Worm (Caenorhabditis elegans) whole organism, L2 larva: ENCODE measurements around the gene str-109.

Experiments used
- R02D3.7 ChIP-seq: fragments of 150-350 bp; optimal IDR thresholded peaks from 2 replicates; lab custom pipeline; 2014; ENCODE audit warnings: missing biosample characterization, missing genetic modification characterization
- ZK546.5 ChIP-seq: sonication (generic microtip); optimal IDR thresholded peaks from 2 replicates; lab custom pipeline; 2017; ENCODE audit warnings: missing biosample characterization, missing genetic modification characterization
- ama-1 ChIP-seq: fragments of 150-350 bp; optimal IDR thresholded peaks from 2 replicates; lab custom pipeline; 2018; ENCODE audit warnings: inconsistent platforms
- blmp-1 ChIP-seq: sonication (generic microtip); optimal IDR thresholded peaks from 2 replicates; lab custom pipeline; 2017; ENCODE audit warnings: missing genetic modification characterization, mild to moderate bottlenecking, missing compliant biosample characterization, antibody characterized with exemption, moderate library complexity; ENCODE audit not compliant: insufficient read depth
- ceh-82 ChIP-seq: fragments of 150-350 bp; optimal IDR thresholded peaks from 2 replicates; lab custom pipeline; 2014; ENCODE audit warnings: missing biosample characterization, missing genetic modification characterization
- elt-1 ChIP-seq: fragments of 150-350 bp; optimal IDR thresholded peaks from 2 replicates; lab custom pipeline; 2014; ENCODE audit warnings: missing biosample characterization, missing genetic modification characterization
- lin-39 ChIP-seq: fragments of 150-350 bp; optimal IDR thresholded peaks from 2 replicates; lab custom pipeline; 2014; ENCODE audit warnings: missing biosample characterization, missing genetic modification reagents, missing genetic modification characterization
- lsy-2 ChIP-seq, 2 experiments: fragments of 150-350 bp in 1 of 2; sonication (generic microtip) in 1 of 2; optimal IDR thresholded peaks; 2 replicates each; lab custom pipeline; 2014 to 2017; ENCODE audit warnings: missing biosample characterization in 2 of 2, missing genetic modification characterization in 2 of 2
- mdl-1 ChIP-seq, 2 experiments: fragments of 150-350 bp in 1 of 2; sonication (generic microtip) in 1 of 2; optimal IDR thresholded peaks; 2 replicates each; lab custom pipeline; 2017; ENCODE audit warnings: missing biosample characterization in 2 of 2, missing genetic modification characterization in 2 of 2
- nhr-25 ChIP-seq: fragments of 150-350 bp; sonication (generic microtip); optimal IDR thresholded peaks from 3 replicates; lab custom pipeline; 2014; ENCODE audit warnings: missing biosample characterization, missing genetic modification characterization
- nhr-6 ChIP-seq: fragments of 150-350 bp; optimal IDR thresholded peaks from 2 replicates; lab custom pipeline; 2014; ENCODE audit warnings: missing biosample characterization, missing genetic modification characterization
- ztf-11 ChIP-seq: sonication (generic microtip); optimal IDR thresholded peaks from 2 replicates; lab custom pipeline; 2017; ENCODE audit warnings: missing biosample characterization, missing genetic modification characterization

DNA sequence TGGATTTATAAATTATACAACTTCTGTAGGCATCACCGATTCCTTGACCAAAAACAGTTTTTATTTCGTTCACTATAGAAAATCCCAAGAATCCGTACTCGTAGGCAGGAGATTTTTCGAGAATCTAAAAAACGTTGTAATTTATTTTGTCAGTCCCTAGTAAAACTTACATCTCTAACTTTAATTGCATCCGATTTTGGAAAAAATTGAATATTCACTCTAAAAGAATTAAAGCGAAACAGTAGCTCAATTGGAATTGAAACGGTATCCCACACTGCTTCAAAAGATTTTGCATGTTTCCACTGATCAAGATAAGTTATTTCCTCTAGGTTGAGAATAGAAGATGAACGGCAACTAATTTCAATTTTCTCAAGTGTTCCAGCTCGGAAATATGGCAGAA is 30.8 kb downstream of the str-109 start, which contains the start of gene fbxa-142:
- TF ChIP-seq elt-1 (tag; lab: Kevin White, UChicago): no peak
- TF ChIP-seq nhr-6: no peak
- TF ChIP-seq lsy-2 (tag; optimal IDR thresholded peaks at IDR 0.05; lab: Kevin White, UChicago): no peak
- TF ChIP-seq nhr-25: no peak
- TF ChIP-seq ama-1: no peak
- TF ChIP-seq lin-39 (tag; lab: Kevin White, UChicago): no peak
- TF ChIP-seq R02D3.7 (tag; lab: Kevin White, UChicago): no peak
- no peak for TF ChIP-seq mdl-1 (tag; optimal IDR thresholded peaks at IDR 0.05; lab: Kevin White, UChicago)
- TF ChIP-seq ztf-11: no peak
- TF ChIP-seq ZK546.5: no peak
- no peak for TF ChIP-seq ceh-82 (tag; lab: Kevin White, UChicago)
- no peak for TF ChIP-seq blmp-1 (tag; lab: Kevin White, UChicago)
